Fruit fly (Drosophila melanogaster) whole organism, embryonic: ENCODE results near the gene CG45002.

Experiments used
- CG10267 ChIP-seq: fragments of 200-800 bp; sonication (Bioruptor generic); optimal IDR thresholded peaks from 2 replicates; lab custom pipeline; 2018; ENCODE audit warnings: missing biosample characterization, mild to moderate bottlenecking, missing genetic modification characterization, moderate library complexity
- CG10274 ChIP-seq: fragments of 200-800 bp; sonication (Bioruptor generic); optimal IDR thresholded peaks from 3 replicates; lab custom pipeline; 2017; ENCODE audit warnings: missing biosample characterization, mild to moderate bottlenecking, missing genetic modification characterization
- CG10462 ChIP-seq: fragments of 200-800 bp; sonication (Bioruptor generic); optimal IDR thresholded peaks from 2 replicates; lab custom pipeline; 2016; ENCODE audit warnings: missing biosample characterization, missing genetic modification characterization
- CG10979 ChIP-seq: fragments of 200-800 bp; sonication (Bioruptor generic); optimal IDR thresholded peaks from 2 replicates; lab custom pipeline; 2018; ENCODE audit warnings: missing biosample characterization, mild to moderate bottlenecking, missing genetic modification characterization, moderate library complexity
- CG11504 ChIP-seq: fragments of 200-800 bp; sonication (Bioruptor generic); optimal IDR thresholded peaks from 3 replicates; lab custom pipeline; 2019; ENCODE audit warnings: missing biosample characterization, mild to moderate bottlenecking, missing genetic modification characterization, moderate library complexity
- CG14014 ChIP-seq: fragments of 200-800 bp; sonication (Bioruptor generic); IDR thresholded peaks from 2 replicates; pipeline ENCODE4 v1.3.6; 2022; ENCODE audit warnings: missing biosample characterization, missing genetic modification characterization
- CG17186 ChIP-seq: fragments of 200-800 bp; sonication (Bioruptor generic); optimal IDR thresholded peaks from 3 replicates; lab custom pipeline; 2017; ENCODE audit warnings: missing biosample characterization, missing genetic modification reagents, missing genetic modification characterization
- CG17385 ChIP-seq: fragments of 200-800 bp; sonication (Bioruptor generic); optimal IDR thresholded peaks from 3 replicates; lab custom pipeline; 2018; ENCODE audit warnings: missing biosample characterization, mild to moderate bottlenecking, missing genetic modification characterization
- CG18764 ChIP-seq: fragments of 200-800 bp; sonication (Bioruptor generic); optimal IDR thresholded peaks from 3 replicates; lab custom pipeline; 2016; ENCODE audit warnings: missing biosample characterization, missing genetic modification characterization
- CG32532 ChIP-seq: fragments of 200-800 bp; sonication (Bioruptor generic); IDR thresholded peaks from 2 replicates; pipeline ENCODE4 v1.3.6; 2022; ENCODE audit warnings: missing biosample characterization, missing genetic modification characterization
- CG9215 ChIP-seq: fragments of 200-800 bp; sonication (Bioruptor generic); IDR thresholded peaks from 2 replicates; pipeline ENCODE4 v1.3.6; 2022; ENCODE audit warnings: missing biosample characterization, missing genetic modification characterization
- CG9437 ChIP-seq: fragments of 200-800 bp; sonication (Bioruptor generic); optimal IDR thresholded peaks from 2 replicates; lab custom pipeline; 2018; ENCODE audit warnings: missing biosample characterization, mild to moderate bottlenecking, missing genetic modification characterization
- CG9817 ChIP-seq: fragments of 200-800 bp; sonication (Bioruptor generic); optimal IDR thresholded peaks from 2 replicates; lab custom pipeline; 2018; ENCODE audit warnings: missing biosample characterization, mild to moderate bottlenecking, missing genetic modification characterization, moderate library complexity
- Camta ChIP-seq: fragments of 200-800 bp; sonication (Bioruptor generic); optimal IDR thresholded peaks from 2 replicates; lab custom pipeline; 2016; ENCODE audit warnings: missing biosample characterization, missing genetic modification characterization
- Dek ChIP-seq: fragments of 200-800 bp; sonication (Bioruptor generic); optimal IDR thresholded peaks from 3 replicates; lab custom pipeline; 2019; ENCODE audit warnings: missing biosample characterization, mild to moderate bottlenecking, missing genetic modification characterization, moderate library complexity
- ERR ChIP-seq: fragments of 200-800 bp; sonication (Bioruptor generic); optimal IDR thresholded peaks from 2 replicates; lab custom pipeline; 2016; ENCODE audit warnings: missing biosample characterization, missing genetic modification characterization
- Elba2 ChIP-seq: fragments of 200-800 bp; sonication (Bioruptor generic); optimal IDR thresholded peaks from 3 replicates; lab custom pipeline; 2016; ENCODE audit warnings: missing biosample characterization, missing genetic modification characterization
- Fer1 ChIP-seq: fragments of 200-800 bp; sonication (Bioruptor generic); optimal IDR thresholded peaks from 2 replicates; lab custom pipeline; 2017; ENCODE audit warnings: missing biosample characterization, mild to moderate bottlenecking, missing genetic modification characterization
- HmgD ChIP-seq: fragments of 200-800 bp; sonication (Bioruptor generic); optimal IDR thresholded peaks from 3 replicates; lab custom pipeline; 2016; ENCODE audit warnings: missing biosample characterization, missing genetic modification characterization
- Hr51 ChIP-seq, 2 experiments: fragments of 200-800 bp; sonication (Bioruptor generic); optimal IDR thresholded peaks; 2 replicates in 1 of 2; 3 replicates in 1 of 2; lab custom pipeline; 2016 to 2018; ENCODE audit warnings: missing biosample characterization in 2 of 2, missing genetic modification characterization in 2 of 2, mild to moderate bottlenecking in 1 of 2, moderate library complexity in 1 of 2
- Hr78 ChIP-seq, 2 experiments: fragments of 200-800 bp in 1 of 2; fragments of >200 bp in 1 of 2; sonication (Bioruptor generic) in 1 of 2; optimal IDR thresholded peaks; 2 replicates each; lab custom pipeline; 2017 to 2019; ENCODE audit warnings: missing biosample characterization in 2 of 2, missing genetic modification characterization in 2 of 2, mild to moderate bottlenecking in 1 of 2, moderate library complexity in 1 of 2
- NC2β ChIP-seq: fragments of 200-800 bp; sonication (Bioruptor generic); optimal IDR thresholded peaks from 2 replicates; lab custom pipeline; 2016; ENCODE audit warnings: missing biosample characterization, missing genetic modification characterization
- Oli ChIP-seq: fragments of 200-800 bp; sonication (Bioruptor generic); optimal IDR thresholded peaks from 2 replicates; lab custom pipeline; 2018; ENCODE audit warnings: missing biosample characterization, mild to moderate bottlenecking, missing genetic modification characterization, moderate library complexity
- PHDP ChIP-seq: fragments of 200-800 bp; sonication (Bioruptor generic); optimal IDR thresholded peaks from 3 replicates; lab custom pipeline; 2018; ENCODE audit warnings: missing biosample characterization, mild to moderate bottlenecking, missing genetic modification characterization, moderate library complexity
- Rx ChIP-seq: fragments of 200-800 bp; sonication (Bioruptor generic); IDR thresholded peaks from 2 replicates; pipeline ENCODE4 v1.3.6; 2022; ENCODE audit warnings: missing biosample characterization, missing genetic modification characterization
- Sin3A ChIP-seq: fragments of >200 bp; optimal IDR thresholded peaks from 2 replicates; lab custom pipeline; 2018
- Sox102F ChIP-seq: fragments of 200-800 bp; sonication (Bioruptor generic); optimal IDR thresholded peaks from 2 replicates; lab custom pipeline; 2018; ENCODE audit warnings: missing biosample characterization, mild to moderate bottlenecking, missing genetic modification characterization, moderate library complexity
- Sry-δ ChIP-seq: fragments of 200-800 bp; sonication (Bioruptor generic); optimal IDR thresholded peaks from 2 replicates; lab custom pipeline; 2016; ENCODE audit warnings: missing biosample characterization, missing genetic modification characterization
- ase ChIP-seq: fragments of 200-800 bp; sonication (Bioruptor generic); IDR thresholded peaks from 3 replicates; pipeline ENCODE4 v1.3.6; 2022; ENCODE audit warnings: missing biosample characterization, missing genetic modification characterization
- ash1 ChIP-seq: fragments of 200-800 bp; sonication (Bioruptor generic); optimal IDR thresholded peaks from 2 replicates; lab custom pipeline; 2018; ENCODE audit warnings: missing biosample characterization, mild to moderate bottlenecking, missing genetic modification characterization
- ci ChIP-seq: fragments of 200-800 bp; sonication (Bioruptor generic); IDR thresholded peaks from 3 replicates; pipeline ENCODE4 v1.3.6; 2022; ENCODE audit warnings: missing biosample characterization, missing genetic modification characterization
- crol ChIP-seq: fragments of 200-800 bp; sonication (Bioruptor generic); IDR thresholded peaks from 2 replicates; pipeline ENCODE4 v1.3.6; 2022; ENCODE audit warnings: missing biosample characterization, missing genetic modification characterization
- dm ChIP-seq: fragments of 200-800 bp; sonication (Bioruptor generic); optimal IDR thresholded peaks from 3 replicates; lab custom pipeline; 2016; ENCODE audit warnings: missing biosample characterization, missing genetic modification characterization
- esg ChIP-seq: fragments of 200-800 bp; sonication (Bioruptor generic); conservative IDR thresholded peaks from 2 replicates; pipeline ENCODE4 v1.3.6; 2022; ENCODE audit warnings: missing biosample characterization, missing genetic modification characterization
- eve ChIP-seq, 2 experiments: fragments of >200 bp; optimal IDR thresholded peaks; 2 replicates each; lab custom pipeline; 2017; ENCODE audit warnings: missing biosample characterization in 2 of 2, missing genetic modification characterization in 2 of 2
- ewg ChIP-seq: fragments of 200-800 bp; sonication (Bioruptor generic); optimal IDR thresholded peaks from 3 replicates; lab custom pipeline; 2017; ENCODE audit warnings: mild to moderate bottlenecking, missing biosample characterization, missing genetic modification reagents, missing genetic modification characterization
- fd96Cb ChIP-seq: fragments of 200-800 bp; sonication (Bioruptor generic); optimal IDR thresholded peaks from 2 replicates; lab custom pipeline; 2018; ENCODE audit warnings: missing biosample characterization, mild to moderate bottlenecking, missing genetic modification characterization, moderate library complexity
- grau ChIP-seq: fragments of 200-800 bp; optimal IDR thresholded peaks from 3 replicates; lab custom pipeline; 2019; ENCODE audit warnings: missing biosample characterization, mild to moderate bottlenecking, missing genetic modification characterization, moderate library complexity
- gt ChIP-seq: fragments of 200-800 bp; sonication (Bioruptor generic); IDR thresholded peaks from 2 replicates; pipeline ENCODE4 v1.3.6; 2022; ENCODE audit warnings: missing biosample characterization, missing genetic modification characterization
- ham ChIP-seq: fragments of 200-800 bp; sonication (Bioruptor generic); IDR thresholded peaks from 2 replicates; pipeline ENCODE4 v1.3.6; 2022; ENCODE audit warnings: missing biosample characterization, missing genetic modification characterization
- lab ChIP-seq: fragments of 200-800 bp; sonication (Bioruptor generic); optimal IDR thresholded peaks from 3 replicates; lab custom pipeline; 2017; ENCODE audit warnings: missing biosample characterization, missing genetic modification characterization, mild to moderate bottlenecking, moderate library complexity, missing genetic modification reagents
- pnt ChIP-seq: fragments of 200-800 bp; sonication (Bioruptor generic); optimal IDR thresholded peaks from 3 replicates; lab custom pipeline; 2016; ENCODE audit warnings: missing biosample characterization, missing genetic modification characterization
- slbo ChIP-seq: fragments of 200-800 bp; sonication (Bioruptor generic); IDR thresholded peaks from 2 replicates; pipeline ENCODE4 v1.3.6; 2022; ENCODE audit warnings: missing biosample characterization, missing genetic modification characterization
- sna ChIP-seq: fragments of 200-800 bp; sonication (Bioruptor generic); IDR thresholded peaks from 2 replicates; pipeline ENCODE4 v1.3.6; 2022; ENCODE audit warnings: missing biosample characterization, missing genetic modification characterization; ENCODE audit not compliant: partially characterized antibody
- tin ChIP-seq: fragments of 200-800 bp; sonication (Bioruptor generic); optimal IDR thresholded peaks from 3 replicates; lab custom pipeline; 2016; ENCODE audit warnings: missing biosample characterization, missing genetic modification characterization

The CG45002 gene

DNA sequence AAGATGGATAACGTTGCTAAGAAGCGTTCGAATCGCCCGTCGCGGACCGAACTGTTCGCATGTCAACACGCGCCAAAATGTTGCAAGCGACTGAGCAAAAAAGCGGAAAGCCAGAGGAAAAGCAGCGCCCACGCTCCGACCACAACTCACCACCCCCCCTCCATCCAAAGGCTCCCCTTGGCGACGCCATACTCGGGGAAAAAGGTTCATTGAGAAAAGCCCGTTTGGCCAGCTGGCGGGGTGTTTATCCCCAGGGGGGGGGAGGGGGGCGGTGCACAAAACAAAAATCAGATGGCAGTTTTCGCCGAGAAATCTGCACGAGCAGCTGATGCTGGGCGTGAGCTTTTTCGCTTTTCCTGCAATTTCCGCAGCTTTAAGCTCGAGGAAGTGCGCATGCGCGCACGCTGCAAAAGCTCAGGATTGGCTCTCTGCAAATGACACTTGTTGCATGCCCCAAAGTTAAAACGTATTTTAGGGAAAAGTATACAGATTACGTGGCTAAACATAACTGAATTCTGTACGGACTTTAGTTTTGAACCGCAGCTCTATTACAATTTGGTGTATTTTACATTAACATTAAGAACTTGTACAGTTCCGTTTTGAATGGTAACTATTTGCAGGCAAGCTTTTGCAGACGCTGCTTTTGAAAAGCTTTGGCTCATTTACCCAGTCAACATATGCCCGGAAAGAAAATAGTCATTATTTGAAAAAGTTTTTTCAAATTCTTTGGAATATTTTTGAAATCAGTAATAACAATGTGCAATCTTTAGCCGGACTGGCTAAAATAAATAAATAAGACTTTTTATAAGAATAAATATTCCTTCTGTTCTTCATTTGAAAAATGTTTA is 18.6 kb downstream of the CG45002 start (continued):
- no peak for TF ChIP-seq ase (GFP tag; lab: Robert Waterston, UW)
- TF ChIP-seq Hr51 (GFP tag; optimal IDR thresholded peaks at IDR 0.05; lab: Kevin White, UChicago), result peak in 1 of 2 experiments; percentile 18
- TF ChIP-seq CG10274, result no peak
- no peak for TF ChIP-seq Dek (tag; lab: Kevin White, UChicago)
- TF ChIP-seq NC2β, result no peak
- TF ChIP-seq Sin3A (lab: Kevin White, UChicago), result no peak
- peak; percentile 93 for TF ChIP-seq CG11504 (tag; lab: Kevin White, UChicago)
- TF ChIP-seq crol (GFP tag; lab: Robert Waterston, UW), result peak; percentile 89
- TF ChIP-seq CG9215, result no peak
- TF ChIP-seq, all 482 proteins: peak for 14

DNA sequence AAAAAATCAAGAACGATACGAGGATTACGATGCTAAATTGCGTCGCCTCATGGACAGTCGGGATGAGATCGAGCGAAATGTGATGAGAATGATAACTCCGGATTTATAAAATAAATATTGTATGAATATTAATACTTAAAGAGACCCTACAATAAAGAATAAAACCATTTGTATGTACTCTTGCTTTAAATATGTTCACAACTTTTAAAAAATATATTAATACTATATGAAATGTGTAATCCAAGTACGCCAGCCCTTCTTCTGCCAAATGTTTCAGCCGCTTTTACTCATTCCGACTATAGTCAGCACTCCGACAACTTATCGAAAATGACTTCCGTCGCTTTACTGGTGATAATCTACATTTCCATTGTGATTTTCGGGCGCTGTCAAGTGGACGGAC is 43.3 kb downstream of the CG45002 start, which contains the start of gene CG43997:
CG43997 (plus strand) TSS at position 301 of the 400 bp plus-strand sequence.
- TF ChIP-seq CG10462, result no peak
- TF ChIP-seq CG17385, result no peak
- TF ChIP-seq ash1 (GFP tag; lab: Kevin White, UChicago), result no peak
- no peak for TF ChIP-seq lab
- no peak for TF ChIP-seq dm
- TF ChIP-seq Elba2 (GFP tag; lab: Kevin White, UChicago), result no peak
- TF ChIP-seq, all 482 proteins: peak for 0

DNA sequence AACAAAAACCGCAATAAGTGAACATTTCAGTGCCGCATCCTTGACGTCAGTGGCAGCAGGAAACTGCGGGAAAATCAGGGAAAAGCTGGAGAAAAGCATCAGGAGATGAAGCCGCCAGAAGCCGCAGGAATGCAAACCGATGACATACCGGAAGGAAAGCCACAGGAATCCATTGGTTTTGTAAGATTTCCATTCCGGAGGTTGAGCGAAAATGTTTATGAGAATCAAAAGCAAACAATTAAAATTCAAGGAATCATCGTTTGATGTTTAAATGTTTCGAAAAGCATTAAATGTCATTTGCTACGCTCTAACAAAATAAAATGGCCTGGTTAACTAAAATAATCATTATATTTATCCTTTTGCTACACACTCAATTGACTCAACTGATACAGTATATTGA is 44.5 kb downstream of the CG45002 start, which contains the start of gene CG43996:
CG43996 (plus strand) TSS at position 301 of the 400 bp plus-strand sequence.
- TF ChIP-seq Camta (no peak), CG17186 (GFP tag; lab: Kevin White, UChicago) (no peak), Sry-δ (GFP tag; lab: Kevin White, UChicago) (no peak), CG32532 (GFP tag; lab: Robert Waterston, UW) (no peak), esg (GFP tag; lab: Robert Waterston, UW) (no peak), pnt (GFP tag; lab: Kevin White, UChicago) (no peak), HmgD (GFP tag; lab: Kevin White, UChicago) (no peak), CG10979 (tag; lab: Kevin White, UChicago) (no peak), ham (GFP tag; lab: Robert Waterston, UW) (no peak), sna (GFP tag; lab: Robert Waterston, UW) (no peak)

DNA sequence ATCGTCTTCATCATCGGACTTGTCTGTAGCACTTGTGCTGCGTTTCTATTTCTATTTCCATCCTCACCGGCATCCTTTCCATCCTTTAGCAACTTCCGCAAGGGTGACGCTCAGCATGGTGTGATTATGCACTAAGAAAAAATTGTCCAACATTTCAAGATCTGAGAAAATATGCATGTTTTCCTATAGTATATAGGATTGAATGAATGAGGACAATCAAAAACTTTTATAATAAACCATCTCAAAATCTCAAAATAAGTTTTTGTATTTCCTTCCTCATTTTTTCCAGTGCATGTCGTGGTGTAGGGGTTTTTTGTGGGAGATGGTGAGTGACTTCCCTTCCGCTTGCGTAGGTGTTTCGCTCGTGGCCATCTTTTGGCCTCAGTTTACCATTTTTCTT is 45.1 kb downstream of the CG45002 start:
- peak; percentile 15 for TF ChIP-seq Sox102F
- TF ChIP-seq CG10267 (tag; lab: Kevin White, UChicago), result peak; percentile 1
- peak; percentile 17 for TF ChIP-seq CG9817 (tag; lab: Kevin White, UChicago)
- peak; percentile 52 for TF ChIP-seq CG11504 (tag; lab: Kevin White, UChicago)
- peak; percentile 13 for TF ChIP-seq Oli (tag; lab: Kevin White, UChicago)
- peak; percentile 2 for TF ChIP-seq tin (GFP tag; lab: Kevin White, UChicago)
- peak; percentile 3 for TF ChIP-seq fd96Cb
- no peak for TF ChIP-seq eve (GFP tag; optimal IDR thresholded peaks at IDR 0.05; lab: Kevin White, UChicago)
- peak; percentile 67; the same call in 2 of the 3 replicates for TF ChIP-seq ci
- TF ChIP-seq CG14014 (GFP tag; lab: Robert Waterston, UW), result peak; percentile 39; the same call in 1 of the 2 replicates
- TF ChIP-seq gt, result no peak
- TF ChIP-seq slbo (GFP tag; lab: Robert Waterston, UW), result peak; percentile 38; the same call in 1 of the 2 replicates
- no peak for TF ChIP-seq ewg (GFP tag; lab: Kevin White, UChicago)
- TF ChIP-seq Rx (GFP tag; lab: Robert Waterston, UW), result no peak
- no peak for TF ChIP-seq CG9437 (GFP tag; lab: Kevin White, UChicago)
- peak; percentile 18 for TF ChIP-seq grau
- TF ChIP-seq Hr78 (GFP tag; optimal IDR thresholded peaks at IDR 0.05; lab: Kevin White, UChicago), result no peak
- TF ChIP-seq Fer1, result peak; percentile 33
- TF ChIP-seq PHDP (tag; lab: Kevin White, UChicago), result peak; percentile 30
- no peak for TF ChIP-seq CG18764 (GFP tag; lab: Kevin White, UChicago)
- TF ChIP-seq ERR (GFP tag; lab: Kevin White, UChicago), result no peak
